Fruit fly (Drosophila melanogaster) whole organism, embryonic: ENCODE measurements around the gene jb.
A peak's percentile ranks its signal among the peaks of the same experiment; 100 is the strongest.

Source experiments
- Adf1 ChIP-seq: fragments of 200-800 bp; sonication (Bioruptor generic); IDR thresholded peaks from 2 replicates; pipeline ENCODE4 v1.3.6; 2022; ENCODE audit warnings: missing biosample characterization, missing genetic modification characterization
- BEAF-32 ChIP-seq: fragments of 200-800 bp; sonication (Bioruptor generic); optimal IDR thresholded peaks from 3 replicates; lab custom pipeline; 2017; ENCODE audit warnings: missing biosample characterization, missing genetic modification characterization, mild to moderate bottlenecking, moderate library complexity, missing genetic modification reagents
- Bteb2 ChIP-seq: fragments of 200-800 bp; sonication (Bioruptor generic); optimal IDR thresholded peaks from 2 replicates; lab custom pipeline; 2016; ENCODE audit warnings: missing biosample characterization, missing genetic modification characterization
- CG14710 ChIP-seq: fragments of 200-800 bp; sonication (Bioruptor generic); optimal IDR thresholded peaks from 3 replicates; lab custom pipeline; 2019; ENCODE audit warnings: missing biosample characterization, mild to moderate bottlenecking, missing genetic modification characterization, moderate library complexity
- CG3065 ChIP-seq: fragments of 200-800 bp; sonication (Bioruptor generic); optimal IDR thresholded peaks from 2 replicates; lab custom pipeline; 2016; ENCODE audit warnings: missing biosample characterization, missing genetic modification characterization
- CG3838 ChIP-seq: fragments of 200-800 bp; sonication (Bioruptor generic); optimal IDR thresholded peaks from 3 replicates; lab custom pipeline; 2016; ENCODE audit warnings: missing biosample characterization, missing genetic modification characterization
- CG3847 ChIP-seq: fragments of 200-800 bp; sonication (Bioruptor generic); IDR thresholded peaks from 2 replicates; pipeline ENCODE4 v1.3.6; 2022; ENCODE audit warnings: missing biosample characterization, missing genetic modification characterization
- CG43689 ChIP-seq: fragments of 200-800 bp; sonication (Bioruptor generic); IDR thresholded peaks from 2 replicates; pipeline ENCODE4 v1.3.6; 2022; ENCODE audit warnings: missing biosample characterization, missing genetic modification characterization
- CG5180 ChIP-seq: fragments of 200-800 bp; sonication (Bioruptor generic); optimal IDR thresholded peaks from 3 replicates; lab custom pipeline; 2017; ENCODE audit warnings: missing biosample characterization, missing genetic modification characterization, mild to moderate bottlenecking, moderate library complexity, missing genetic modification reagents
- CG7963 ChIP-seq: fragments of 200-800 bp; sonication (Bioruptor generic); IDR thresholded peaks from 3 replicates; pipeline ENCODE4 v1.3.6; 2022; ENCODE audit warnings: missing biosample characterization, missing genetic modification characterization; ENCODE audit not compliant: partially characterized antibody
- CG8089 ChIP-seq: fragments of 200-800 bp; sonication (Bioruptor generic); optimal IDR thresholded peaks from 3 replicates; lab custom pipeline; 2016; ENCODE audit warnings: missing biosample characterization, missing genetic modification characterization
- CG8290 ChIP-seq, 3 experiments: fragments of 200-800 bp; sonication (Bioruptor generic); optimal IDR thresholded peaks; 2 replicates each; lab custom pipeline; 2016 to 2019; ENCODE audit warnings: missing biosample characterization in 3 of 3, missing genetic modification characterization in 3 of 3, mild to moderate bottlenecking in 2 of 3, moderate library complexity in 1 of 3
- CG9437 ChIP-seq: fragments of 200-800 bp; sonication (Bioruptor generic); optimal IDR thresholded peaks from 2 replicates; lab custom pipeline; 2018; ENCODE audit warnings: missing biosample characterization, mild to moderate bottlenecking, missing genetic modification characterization
- HHEX ChIP-seq: fragments of 200-800 bp; sonication (Bioruptor generic); optimal IDR thresholded peaks from 3 replicates; lab custom pipeline; 2017; ENCODE audit warnings: missing biosample characterization, mild to moderate bottlenecking, missing genetic modification characterization, missing genetic modification reagents
- HLH54F ChIP-seq: fragments of 200-800 bp; sonication (Bioruptor generic); optimal IDR thresholded peaks from 3 replicates; lab custom pipeline; 2016; ENCODE audit warnings: missing biosample characterization, missing genetic modification characterization
- Lpt ChIP-seq: fragments of >200 bp; optimal IDR thresholded peaks from 2 replicates; lab custom pipeline; 2018; ENCODE audit warnings: missing biosample characterization, missing genetic modification characterization
- NfI ChIP-seq: fragments of 200-800 bp; sonication (Bioruptor generic); optimal IDR thresholded peaks from 3 replicates; lab custom pipeline; 2018; ENCODE audit warnings: missing biosample characterization, mild to moderate bottlenecking, missing genetic modification characterization, moderate library complexity
- PHDP ChIP-seq: fragments of 200-800 bp; sonication (Bioruptor generic); optimal IDR thresholded peaks from 3 replicates; lab custom pipeline; 2018; ENCODE audit warnings: missing biosample characterization, mild to moderate bottlenecking, missing genetic modification characterization, moderate library complexity
- Ptx1 ChIP-seq: fragments of 200-800 bp; sonication (Bioruptor generic); IDR thresholded peaks from 2 replicates; pipeline ENCODE4 v1.3.6; 2022; ENCODE audit warnings: missing biosample characterization, missing genetic modification characterization
- Rfx ChIP-seq: fragments of 200-800 bp; sonication (Bioruptor generic); IDR thresholded peaks from 2 replicates; pipeline ENCODE4 v1.3.6; 2022; ENCODE audit warnings: missing biosample characterization, missing genetic modification characterization
- Rx ChIP-seq: fragments of 200-800 bp; sonication (Bioruptor generic); IDR thresholded peaks from 2 replicates; pipeline ENCODE4 v1.3.6; 2022; ENCODE audit warnings: missing biosample characterization, missing genetic modification characterization
- Sin3A ChIP-seq: fragments of >200 bp; optimal IDR thresholded peaks from 2 replicates; lab custom pipeline; 2018
- Sox102F ChIP-seq: fragments of 200-800 bp; sonication (Bioruptor generic); optimal IDR thresholded peaks from 2 replicates; lab custom pipeline; 2018; ENCODE audit warnings: missing biosample characterization, mild to moderate bottlenecking, missing genetic modification characterization, moderate library complexity
- amos ChIP-seq: fragments of 200-800 bp; sonication (Bioruptor generic); IDR thresholded peaks from 2 replicates; pipeline ENCODE4 v1.3.6; 2022; ENCODE audit warnings: missing biosample characterization, missing genetic modification characterization; ENCODE audit not compliant: partially characterized antibody
- ato ChIP-seq: fragments of 200-800 bp; sonication (Bioruptor generic); IDR thresholded peaks from 2 replicates; pipeline ENCODE4 v1.3.6; 2022; ENCODE audit warnings: missing biosample characterization, missing genetic modification characterization; ENCODE audit not compliant: partially characterized antibody
- cg ChIP-seq: fragments of 200-800 bp; sonication (Bioruptor generic); optimal IDR thresholded peaks from 3 replicates; lab custom pipeline; 2019; ENCODE audit warnings: missing biosample characterization, mild to moderate bottlenecking, missing genetic modification characterization, moderate library complexity
- chif ChIP-seq, 2 experiments: fragments of 200-800 bp; sonication (Bioruptor generic); optimal IDR thresholded peaks; 3 replicates each; lab custom pipeline; 2016; ENCODE audit warnings: missing biosample characterization in 2 of 2, missing genetic modification characterization in 2 of 2
- ftz-f1 ChIP-seq: fragments of 200-800 bp; sonication (Bioruptor generic); optimal IDR thresholded peaks from 2 replicates; lab custom pipeline; 2016; ENCODE audit warnings: missing biosample characterization, missing genetic modification characterization
- grn ChIP-seq: fragments of 200-800 bp; sonication (Bioruptor generic); optimal IDR thresholded peaks from 3 replicates; lab custom pipeline; 2017; ENCODE audit warnings: missing biosample characterization, missing genetic modification characterization
- gsb ChIP-seq: fragments of 200-800 bp; sonication (Bioruptor generic); IDR thresholded peaks from 2 replicates; pipeline ENCODE4 v1.3.6; 2022; ENCODE audit warnings: missing biosample characterization, missing genetic modification characterization
- lab ChIP-seq: fragments of 200-800 bp; sonication (Bioruptor generic); optimal IDR thresholded peaks from 3 replicates; lab custom pipeline; 2017; ENCODE audit warnings: missing biosample characterization, missing genetic modification characterization, mild to moderate bottlenecking, moderate library complexity, missing genetic modification reagents
- lov ChIP-seq, 2 experiments: fragments of 200-800 bp in 1 of 2; fragments of >200 bp in 1 of 2; sonication (Bioruptor generic) in 1 of 2; IDR thresholded peaks in 1 of 2; optimal IDR thresholded peaks in 1 of 2; 2 replicates in 1 of 2; 3 replicates in 1 of 2; pipeline versions ENCODE4 v1.3.6 to Lab custom; 2017 to 2022; ENCODE audit warnings: missing biosample characterization in 1 of 2, missing genetic modification characterization in 1 of 2
- oc ChIP-seq: fragments of 200-800 bp; sonication (Bioruptor generic); optimal IDR thresholded peaks from 2 replicates; lab custom pipeline; 2018; ENCODE audit warnings: missing biosample characterization, mild to moderate bottlenecking, missing genetic modification characterization, moderate library complexity
- phol ChIP-seq: fragments of 200-800 bp; sonication (Bioruptor generic); optimal IDR thresholded peaks from 3 replicates; lab custom pipeline; 2018; ENCODE audit warnings: missing biosample characterization, mild to moderate bottlenecking, missing genetic modification characterization, moderate library complexity
- prd ChIP-seq, 3 experiments: fragments of >200 bp in 2 of 3; fragments of 200-800 bp in 1 of 3; sonication (Bioruptor generic) in 1 of 3; optimal IDR thresholded peaks in 2 of 3; IDR thresholded peaks in 1 of 3; 2 replicates in 2 of 3; 3 replicates in 1 of 3; pipeline versions ENCODE4 v1.3.6 to Lab custom; 2017 to 2022; ENCODE audit warnings: missing biosample characterization in 1 of 3, missing genetic modification characterization in 1 of 3
- ranshi ChIP-seq: fragments of 200-800 bp; sonication (Bioruptor generic); IDR thresholded peaks from 2 replicates; pipeline ENCODE4 v1.3.6; 2022; ENCODE audit warnings: missing biosample characterization, missing genetic modification characterization
- sd ChIP-seq: fragments of 200-800 bp; sonication (Bioruptor generic); optimal IDR thresholded peaks from 3 replicates; lab custom pipeline; 2018; ENCODE audit warnings: missing biosample characterization, mild to moderate bottlenecking, missing genetic modification characterization, moderate library complexity
- slou ChIP-seq: fragments of 200-800 bp; sonication (Bioruptor generic); optimal IDR thresholded peaks from 3 replicates; lab custom pipeline; 2016; ENCODE audit warnings: missing biosample characterization, missing genetic modification characterization
- tgo ChIP-seq: fragments of 200-800 bp; sonication (Bioruptor generic); IDR thresholded peaks from 3 replicates; pipeline ENCODE4 v1.3.6; 2022; ENCODE audit warnings: missing biosample characterization, missing genetic modification characterization
- unc-4 ChIP-seq: fragments of 200-800 bp; sonication (Bioruptor generic); IDR thresholded peaks from 2 replicates; pipeline ENCODE4 v1.3.6; 2022; ENCODE audit warnings: missing biosample characterization, missing genetic modification characterization; ENCODE audit not compliant: partially characterized antibody
- zf30C ChIP-seq: fragments of 200-800 bp; sonication (Bioruptor generic); optimal IDR thresholded peaks from 3 replicates; lab custom pipeline; 2018; ENCODE audit warnings: missing biosample characterization, mild to moderate bottlenecking, missing genetic modification characterization
- zfh2 ChIP-seq: fragments of 200-800 bp; sonication (Bioruptor generic); optimal IDR thresholded peaks from 2 replicates; lab custom pipeline; 2016; ENCODE audit warnings: missing biosample characterization, missing genetic modification characterization

The jb gene

DNA sequence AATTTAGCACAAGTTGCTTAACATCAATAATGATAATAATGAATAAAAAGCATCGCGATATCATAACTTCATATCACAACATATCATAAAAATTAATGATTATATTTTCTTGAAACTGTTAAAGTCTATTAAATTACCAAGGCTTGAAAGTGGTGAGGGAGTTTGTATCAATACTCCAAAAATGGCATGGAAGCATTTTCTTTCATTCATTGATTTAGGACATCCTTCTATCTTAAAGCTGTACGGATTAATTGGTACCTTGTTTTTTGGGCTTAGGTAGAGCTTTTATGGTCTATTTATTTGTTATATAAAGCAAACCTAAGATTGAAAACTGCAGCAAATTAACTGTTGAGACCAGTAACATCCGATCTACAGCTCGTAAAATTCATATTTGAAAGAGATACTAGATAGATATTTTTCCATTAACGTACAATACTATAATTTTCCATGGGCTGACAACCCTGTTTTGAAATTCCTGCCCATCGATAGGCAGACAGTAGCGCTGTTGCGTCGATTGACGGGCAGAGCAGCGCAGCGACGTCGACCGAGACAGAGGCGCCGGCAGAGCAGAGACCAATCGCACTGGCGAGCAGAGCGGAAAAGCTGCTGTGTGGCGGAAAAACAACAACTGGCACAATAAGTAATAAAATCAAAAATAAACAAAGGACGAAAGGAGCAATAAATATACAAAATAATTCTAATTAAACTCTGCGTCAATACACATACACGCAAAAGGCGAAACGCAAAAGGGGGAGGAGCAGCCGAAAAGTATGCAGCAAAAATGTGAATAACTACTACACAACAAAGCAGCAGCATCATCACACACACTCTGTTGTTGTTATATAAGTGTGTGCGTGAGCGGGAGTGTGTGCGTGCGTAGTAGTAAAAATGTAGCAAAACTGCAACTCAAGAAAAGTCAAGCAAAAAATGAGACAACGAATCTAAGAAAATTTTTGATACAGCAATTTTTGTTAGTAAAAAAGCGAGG is 43.0 kb upstream of the jb start, which contains the start of gene CG1695 (continued):
- TF ChIP-seq CG3838 (GFP tag; lab: Kevin White, UChicago) (no peak), CG43689 (no peak), phol (tag; lab: Kevin White, UChicago) (peak; percentile 12), amos (GFP tag; lab: Robert Waterston, UW) (0 out of 2 replicates have a peak, but pooled peaks have one; percentile 29), HHEX (no peak), lab (GFP tag; lab: Kevin White, UChicago) (peak; percentile 34), tgo (0 out of 3 replicates have a peak, but pooled peaks have one; percentile 17), CG14710 (tag; lab: Kevin White, UChicago) (peak; percentile 20), gsb (GFP tag; lab: Robert Waterston, UW) (no peak), CG3065 (GFP tag; lab: Kevin White, UChicago) (no peak), ranshi (GFP tag; lab: Robert Waterston, UW) (no peak), ftz-f1 (GFP tag; lab: Kevin White, UChicago) (no peak), prd (optimal IDR thresholded peaks at IDR 0.05; lab: Kevin White, UChicago) (no peak), prd (GFP tag; IDR thresholded peaks at IDR 0.05; lab: Robert Waterston, UW) (0 out of 3 replicates have a peak, but pooled peaks have one; percentile 4), lov (optimal IDR thresholded peaks at IDR 0.05; lab: Kevin White, UChicago) (no peak), lov (GFP tag; IDR thresholded peaks at IDR 0.05; lab: Robert Waterston, UW) (no peak), zfh2 (GFP tag; lab: Kevin White, UChicago) (no peak), HLH54F (GFP tag; lab: Kevin White, UChicago) (peak; percentile 1), Rfx (GFP tag; lab: Robert Waterston, UW) (peak; percentile 31; the same call in 1 of the 2 replicates), Sin3A (lab: Kevin White, UChicago) (no peak), CG7963 (no peak), CG3847 (no peak), CG9437 (GFP tag; lab: Kevin White, UChicago) (peak; percentile 51), Adf1 (GFP tag; lab: Robert Waterston, UW) (peak; percentile 97), Lpt (GFP tag; lab: Kevin White, UChicago) (no peak), zf30C (no peak), sd (tag; lab: Kevin White, UChicago) (peak; percentile 84), oc (no peak), cg (GFP tag; lab: Kevin White, UChicago) (peak; percentile 74), CG8290 (GFP tag; optimal IDR thresholded peaks at IDR 0.05; lab: Kevin White, UChicago) (no peak), CG8290 (tag; optimal IDR thresholded peaks at IDR 0.05; lab: Kevin White, UChicago) (peak in 1 of 2 experiments; percentile 51), BEAF-32 (GFP tag; lab: Kevin White, UChicago) (peak; percentile 42), slou (GFP tag; lab: Kevin White, UChicago) (no peak), CG8089 (no peak), Sox102F (GFP tag; lab: Kevin White, UChicago) (no peak), CG5180 (GFP tag; lab: Kevin White, UChicago) (no peak), Rx (GFP tag; lab: Robert Waterston, UW) (no peak), NfI (GFP tag; lab: Kevin White, UChicago) (no peak), grn (GFP tag; lab: Kevin White, UChicago) (no peak), chif (GFP tag; optimal IDR thresholded peaks at IDR 0.05; lab: Kevin White, UChicago) (peak in 1 of 2 experiments; percentile 6), unc-4 (peak; percentile 39; the same call in 1 of the 2 replicates), Bteb2 (GFP tag; lab: Kevin White, UChicago) (no peak), PHDP (tag; lab: Kevin White, UChicago) (no peak), ato (GFP tag; lab: Robert Waterston, UW) (no peak), Ptx1 (GFP tag; lab: Robert Waterston, UW) (peak; percentile 12; the same call in 1 of the 2 replicates)
